Worm (Caenorhabditis elegans): ENCODE data around the gene C34H4.2.

The C34H4.2 gene

DNA sequence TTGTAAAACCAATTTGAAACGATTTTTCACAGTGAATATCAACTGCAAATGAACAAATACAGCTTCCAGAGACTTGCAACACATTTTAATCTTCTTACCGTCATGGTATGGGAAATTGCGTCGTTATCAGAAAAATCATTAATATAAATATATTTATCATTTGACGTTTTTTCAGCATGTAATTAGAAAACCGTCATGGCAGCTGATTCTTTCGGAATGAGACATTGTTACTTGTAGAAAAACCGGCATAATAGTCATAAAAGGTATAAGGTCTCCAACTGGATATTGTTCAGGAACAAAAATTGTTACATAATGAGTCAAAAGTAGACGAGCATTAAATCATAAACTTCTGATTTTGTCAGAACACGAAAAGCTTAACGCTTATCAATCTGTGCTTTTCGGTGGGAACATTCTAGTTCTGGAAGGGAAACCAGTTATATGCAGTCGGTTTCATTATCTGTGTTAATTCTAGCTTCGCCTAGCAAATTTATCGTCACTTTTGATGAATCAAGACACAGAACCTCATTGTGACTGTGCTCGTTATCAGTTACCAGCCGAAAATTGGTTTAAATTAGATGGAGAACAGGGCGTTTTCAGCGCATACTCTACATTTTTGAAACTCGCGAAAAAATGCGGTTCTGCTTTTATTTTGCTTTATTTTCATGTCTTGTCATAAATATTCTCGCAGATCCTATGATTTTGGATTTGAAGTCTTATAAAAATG is at the start of gene C34H4.2:
Gene C34H4.2 (plus strand): TSS at position 558 of the 724 bp plus-strand sequence.
- peak; percentile 35 for TF ChIP-seq elt-2 (tag; optimal IDR thresholded peaks at IDR 0.05)
- no peak for TF ChIP-seq dpl-1 (GFP tag; optimal IDR thresholded peaks at IDR 0.05)
- TF ChIP-seq efl-1 (optimal IDR thresholded peaks at IDR 0.05): no peak
- TF ChIP-seq efl-1 (GFP tag; optimal IDR thresholded peaks at IDR 0.05 in 1 of 2): peak in 1 of 2 experiments; percentile 11

DNA sequence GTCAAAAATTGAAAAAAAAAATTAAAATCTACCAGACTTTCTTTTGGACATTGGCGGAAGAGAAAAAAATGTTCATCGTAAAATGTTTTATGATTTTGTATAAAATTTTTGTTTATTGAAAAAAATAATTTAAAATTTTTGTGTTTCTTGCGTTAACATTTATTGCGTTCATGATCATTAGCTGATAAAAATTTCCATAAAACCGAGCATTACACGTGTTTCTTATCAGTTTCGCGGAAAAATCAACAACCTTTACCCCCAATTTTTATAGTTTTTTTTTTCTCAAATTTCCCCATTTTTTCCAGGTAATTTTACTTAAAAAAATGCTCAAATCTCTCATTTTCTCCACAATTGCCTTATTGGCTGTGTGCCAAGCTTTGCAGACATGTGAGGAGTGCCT is 43.3 kb upstream of the C34H4.2 start, which contains the start of gene txt-4:
Gene txt-4 (plus strand): TSS at position 324 of the 400 bp plus-strand sequence.
- TF ChIP-seq zip-4 (GFP tag; optimal IDR thresholded peaks at IDR 0.05) (no peak), elt-2 (tag; optimal IDR thresholded peaks at IDR 0.05) (peak; percentile 55)

DNA sequence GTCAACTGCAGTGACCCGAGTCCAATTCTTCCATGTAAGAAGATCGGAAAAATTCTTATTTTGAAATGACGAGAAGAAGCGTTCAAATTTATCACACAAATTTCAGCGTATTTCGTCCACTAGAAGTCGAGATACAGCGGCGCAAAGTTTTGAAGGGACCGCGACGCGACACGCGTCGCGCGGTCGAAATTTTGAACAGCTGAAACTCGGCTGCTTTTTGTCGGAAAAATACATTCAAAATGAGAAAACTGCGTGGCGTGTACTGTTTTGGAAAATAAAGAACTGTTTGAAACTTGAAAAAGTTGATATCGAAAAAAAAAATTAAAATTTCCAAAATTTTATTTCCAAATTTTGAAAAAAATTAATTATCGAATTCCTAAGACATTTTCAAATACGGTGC is 40.6 kb upstream of the C34H4.2 start:
- TF ChIP-seq nhr-85 (tag): peak; percentile 52
- TF ChIP-seq mef-2 (tag; optimal IDR thresholded peaks at IDR 0.05): no peak

ce11 chrIV:1514415-1514814 is 39.1 kb upstream of the C34H4.2 start:
- TF ChIP-seq zip-4 (GFP tag; optimal IDR thresholded peaks at IDR 0.05) (no peak), nhr-85 (tag) (peak; percentile 29)

DNA sequence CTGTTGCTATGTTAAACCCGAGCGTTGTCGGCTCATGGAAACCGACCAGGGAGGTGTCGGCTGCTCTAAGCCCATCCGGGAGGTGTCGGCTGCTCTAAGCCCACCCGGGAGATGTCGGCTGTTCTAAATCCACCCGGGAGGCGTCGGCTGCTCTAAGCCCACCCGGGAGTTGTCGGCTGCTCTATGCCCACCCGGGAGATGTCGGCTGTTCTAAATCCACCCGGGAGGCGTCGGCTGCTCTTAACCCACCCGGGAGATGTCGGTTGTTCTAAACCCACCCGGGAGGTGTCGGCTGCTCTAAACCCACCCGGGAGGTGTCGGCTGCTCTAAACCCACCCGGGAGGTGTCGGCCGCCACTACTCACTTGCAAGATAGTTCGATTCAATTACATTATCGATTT is 37.7 kb upstream of the C34H4.2 start:
- TF ChIP-seq sox-4 (tag; optimal IDR thresholded peaks at IDR 0.05) (no peak), grh-1 (GFP tag; IDR thresholded peaks at IDR 0.05) (no peak), nhr-28 (tag; optimal IDR thresholded peaks at IDR 0.05) (no peak), unc-86 (tag; optimal IDR thresholded peaks at IDR 0.05) (no peak), pag-3 (tag; optimal IDR thresholded peaks at IDR 0.05; ENCODE audit: borderline replicate concordance, insufficient read depth) (no peak), lin-39 (tag; optimal IDR thresholded peaks at IDR 0.05) (no peak), tbx-2 (tag; optimal IDR thresholded peaks at IDR 0.05) (no peak)

DNA sequence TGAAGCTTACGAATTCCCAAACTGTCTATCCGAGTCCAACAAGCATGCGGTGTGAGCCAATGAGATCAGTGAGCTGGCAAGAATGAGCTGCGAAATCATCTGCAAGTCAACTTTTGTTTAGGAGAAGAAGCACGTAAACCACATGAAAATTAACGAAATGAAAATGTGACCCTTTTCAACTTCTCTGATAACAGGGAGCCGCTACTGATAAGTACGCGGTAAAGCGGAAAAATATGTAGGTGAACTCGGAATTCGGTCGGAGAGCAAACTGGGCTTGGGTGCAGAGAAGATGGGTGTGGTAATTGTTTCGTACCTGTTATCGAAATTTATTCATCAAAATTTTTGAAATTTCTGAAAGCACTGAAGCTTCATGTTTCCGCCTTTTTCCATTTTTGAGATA is 37.0 kb upstream of the C34H4.2 start, which contains the start of gene clec-172:
Gene clec-172 (minus strand): TSS at position 101 of the 400 bp plus-strand sequence.
- no peak for TF ChIP-seq nhr-47 (tag; optimal IDR thresholded peaks at IDR 0.05)
- no peak for TF ChIP-seq ama-1 (optimal IDR thresholded peaks at IDR 0.05)
- no peak for TF ChIP-seq lin-35 (GFP tag; optimal IDR thresholded peaks at IDR 0.05)
- no peak for TF ChIP-seq lin-13 (GFP tag; optimal IDR thresholded peaks at IDR 0.05)
- no peak for TF ChIP-seq nhr-84 (tag; optimal IDR thresholded peaks at IDR 0.05)
- no peak for TF ChIP-seq nhr-12 (tag; optimal IDR thresholded peaks at IDR 0.05)
- no peak for TF ChIP-seq unc-86 (tag; optimal IDR thresholded peaks at IDR 0.05)
- TF ChIP-seq egl-13 (tag; optimal IDR thresholded peaks at IDR 0.05): no peak
- TF ChIP-seq Y116A8C.19 (tag; optimal IDR thresholded peaks at IDR 0.05; ENCODE audit: borderline replicate concordance): no peak
- no peak for TF ChIP-seq nhr-11 (tag; optimal IDR thresholded peaks at IDR 0.05)
- no peak for TF ChIP-seq nhr-85 (tag)
- TF ChIP-seq nhr-237 (tag; optimal IDR thresholded peaks at IDR 0.05): no peak
- no peak for TF ChIP-seq elt-3 (tag; optimal IDR thresholded peaks at IDR 0.05)
- TF ChIP-seq tlp-1 (tag; optimal IDR thresholded peaks at IDR 0.05): no peak
- TF ChIP-seq hpl-2 (GFP tag; optimal IDR thresholded peaks at IDR 0.05): no peak
- TF ChIP-seq rnt-1 (tag; optimal IDR thresholded peaks at IDR 0.05): no peak

- TF ChIP-seq ces-1 (GFP tag; optimal IDR thresholded peaks at IDR 0.05) (no peak), ceh-8 (GFP tag; optimal IDR thresholded peaks at IDR 0.05) (peak; percentile 39)
Observed at ce11 chrIV:1521224-1521623, 32.3 kb upstream of the C34H4.2 start, which contains the start of gene K03H6.4. Gene K03H6.4, minus strand, starts transcription at chrIV:1521324.
